Worm (Caenorhabditis elegans): ENCODE results near the gene Y7A5A.7.

Y7A5A.7 gene

DNA sequence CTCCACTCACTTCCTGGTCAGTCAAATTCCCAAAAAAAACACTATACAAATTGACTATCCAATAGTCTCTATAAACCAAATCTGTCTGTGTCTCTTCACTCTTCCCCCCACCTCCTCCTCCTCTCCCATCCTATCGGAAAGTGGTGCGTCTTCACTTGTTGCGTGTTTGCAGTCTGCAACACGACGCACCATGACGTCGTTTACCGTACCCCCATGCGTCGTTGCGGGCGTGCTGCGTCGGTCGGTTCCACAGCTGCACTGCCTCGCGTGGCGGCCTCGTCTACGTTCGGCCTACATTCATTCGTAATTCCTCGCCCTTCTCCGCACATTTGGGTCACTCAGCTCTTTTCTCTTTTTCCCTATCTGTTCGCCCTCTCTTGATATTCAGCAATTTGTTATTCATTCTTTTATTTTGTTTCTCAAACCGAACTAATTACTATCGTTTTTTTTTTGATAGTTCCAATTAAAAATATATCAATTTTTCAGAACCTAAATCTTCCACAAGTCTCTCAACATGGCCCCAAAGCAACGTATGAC, 37.2 kb upstream of the Y7A5A.7 start, which contains the start of gene serp-1.1:
Gene serp-1.1 (plus strand): TSS at position 487 of the 537 bp plus-strand sequence.
- TF ChIP-seq pha-4 (tag; optimal IDR thresholded peaks at IDR 0.05) (peak; percentile 99), nhr-237 (tag; optimal IDR thresholded peaks at IDR 0.05) (no peak), nhr-67 (tag; optimal IDR thresholded peaks at IDR 0.05) (no peak), elt-2 (tag; optimal IDR thresholded peaks at IDR 0.05) (peak; percentile 98), zag-1 (tag; optimal IDR thresholded peaks at IDR 0.05) (peak; percentile 79), mml-1 (tag; optimal IDR thresholded peaks at IDR 0.05) (no peak), R02D3.7 (tag; optimal IDR thresholded peaks at IDR 0.05) (peak; percentile 91), mdl-1 (tag; optimal IDR thresholded peaks at IDR 0.05) (peak; percentile 95), nfya-1 (tag; optimal IDR thresholded peaks at IDR 0.05; ENCODE audit: insufficient read depth) (peak; percentile 100), tbx-2 (tag; optimal IDR thresholded peaks at IDR 0.05) (peak; percentile 96), jun-1 (tag; optimal IDR thresholded peaks at IDR 0.05) (peak; percentile 98), elt-1 (tag; optimal IDR thresholded peaks at IDR 0.05) (peak; percentile 87), nhr-25 (tag; optimal IDR thresholded peaks at IDR 0.05) (peak; percentile 100), ztf-4 (tag; optimal IDR thresholded peaks at IDR 0.05) (peak; percentile 91), aly-2 (tag; optimal IDR thresholded peaks at IDR 0.05) (no peak), unc-39 (tag; optimal IDR thresholded peaks at IDR 0.05) (no peak), fkh-2 (tag; optimal IDR thresholded peaks at IDR 0.05) (peak; percentile 78), nhr-11 (tag; optimal IDR thresholded peaks at IDR 0.05) (peak; percentile 86), elt-3 (tag; optimal IDR thresholded peaks at IDR 0.05) (peak; percentile 77 to 95 (median 87)), unc-62 (GFP tag; optimal IDR thresholded peaks at IDR 0.05) (peak; percentile 98), fkh-10 (GFP tag; optimal IDR thresholded peaks at IDR 0.05) (peak; percentile 94), ceh-16 (tag; optimal IDR thresholded peaks at IDR 0.05) (peak; percentile 11), ZK546.5 (tag; optimal IDR thresholded peaks at IDR 0.05) (peak; percentile 24), nhr-77 (tag; optimal IDR thresholded peaks at IDR 0.05) (peak; percentile 87), lin-39 (tag; optimal IDR thresholded peaks at IDR 0.05) (peak; percentile 100), nhr-23 (tag; optimal IDR thresholded peaks at IDR 0.05) (peak; percentile 100), fos-1 (tag; optimal IDR thresholded peaks at IDR 0.05) (peak; percentile 94), skn-1 (tag; optimal IDR thresholded peaks at IDR 0.05) (peak; percentile 89), lsy-12 (tag; optimal IDR thresholded peaks at IDR 0.05) (peak; percentile 99), daf-12 (tag; optimal IDR thresholded peaks at IDR 0.05) (peak; percentile 24), ama-1 (optimal IDR thresholded peaks at IDR 0.05) (peak; percentile 77), nhr-28 (tag; optimal IDR thresholded peaks at IDR 0.05) (peak; percentile 36), ceh-28 (tag; optimal IDR thresholded peaks at IDR 0.05) (peak; percentile 96), nhr-43 (tag; optimal IDR thresholded peaks at IDR 0.05; ENCODE audit: poor library complexity, severe bottlenecking) (peak; percentile 98), hmg-11 (tag; optimal IDR thresholded peaks at IDR 0.05) (peak; percentile 99), ztf-11 (tag; optimal IDR thresholded peaks at IDR 0.05) (no peak), eor-1 (tag; optimal IDR thresholded peaks at IDR 0.05) (no peak), nhr-12 (tag; optimal IDR thresholded peaks at IDR 0.05) (no peak), snpc-4 (tag; optimal IDR thresholded peaks at IDR 0.05) (peak; percentile 94), egl-5 (tag; optimal IDR thresholded peaks at IDR 0.05) (no peak), ceh-9 (tag; optimal IDR thresholded peaks at IDR 0.05) (no peak), ceh-82 (tag; optimal IDR thresholded peaks at IDR 0.05) (peak; percentile 94), nhr-76 (tag; optimal IDR thresholded peaks at IDR 0.05) (peak; percentile 78), egl-27 (tag; optimal IDR thresholded peaks at IDR 0.05) (peak; percentile 94), sea-2 (GFP tag; optimal IDR thresholded peaks at IDR 0.05) (peak; percentile 75), pqm-1 (tag; optimal IDR thresholded peaks at IDR 0.05) (peak; percentile 88), lin-15B (tag; optimal IDR thresholded peaks at IDR 0.05) (peak; percentile 96)
